Worm (Caenorhabditis elegans): ENCODE data around the gene glb-17.

ce11 chrX:9547264-9547751 is 29.5 kb downstream of the glb-17 start:
- TF ChIP-seq egl-27 (tag; optimal IDR thresholded peaks at IDR 0.05): no peak
- TF ChIP-seq nhr-11 (tag; optimal IDR thresholded peaks at IDR 0.05): no peak
- TF ChIP-seq unc-62 (GFP tag; optimal IDR thresholded peaks at IDR 0.05): peak; percentile 97

Measured in whole organism, L3 larva.